Worm (Caenorhabditis elegans): ENCODE data around the gene F09E5.7.

The F09E5.7 gene

ce11 chrII:5334628-5335027, 17.3 kb upstream of the F09E5.7 start (continued):
- TF ChIP-seq crh-2 (tag; optimal IDR thresholded peaks at IDR 0.05) = no peak
- peak in 1 of 2 experiments; percentile 12 for TF ChIP-seq lsy-2 (tag; optimal IDR thresholded peaks at IDR 0.05)
- TF ChIP-seq unc-55 (GFP tag; optimal IDR thresholded peaks at IDR 0.05) = no peak

DNA sequence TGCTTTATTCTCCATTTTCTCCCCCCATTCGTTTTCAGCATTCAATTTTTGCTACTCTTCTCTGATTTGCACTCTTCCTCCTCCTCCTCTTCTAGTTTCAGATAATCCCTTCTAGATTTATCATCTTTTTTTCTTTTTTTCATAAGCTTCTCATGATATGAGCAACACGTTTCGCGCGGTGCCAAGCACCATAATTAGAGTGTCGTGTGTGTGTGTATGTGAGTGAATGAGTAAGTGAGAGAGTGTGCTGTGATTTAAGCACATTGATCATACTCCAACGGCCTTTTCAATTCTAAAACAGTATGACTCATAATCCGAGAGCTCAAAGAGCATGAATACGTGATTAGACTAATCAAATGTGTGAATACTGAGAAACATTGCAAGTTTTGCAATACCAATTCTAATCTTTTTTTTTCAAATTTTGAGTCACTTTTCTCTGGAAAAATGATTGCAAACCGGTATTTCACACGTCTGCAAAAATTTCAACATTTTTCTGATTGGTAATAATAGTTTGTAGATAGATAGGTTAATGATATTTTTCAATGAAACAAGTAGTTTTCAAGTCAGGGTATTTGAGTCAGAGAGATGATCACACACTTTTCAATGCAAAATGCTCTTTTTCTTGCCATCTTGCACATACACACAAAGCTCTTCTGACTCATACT, 16.4 kb upstream of the F09E5.7 start:
- no peak for TF ChIP-seq F13H6.1 (tag; optimal IDR thresholded peaks at IDR 0.05)
- TF ChIP-seq mab-5 (tag; optimal IDR thresholded peaks at IDR 0.05) = peak; percentile 13
- TF ChIP-seq nhr-11 (tag; optimal IDR thresholded peaks at IDR 0.05) = no peak
- TF ChIP-seq nhr-12 (tag; optimal IDR thresholded peaks at IDR 0.05) = no peak
- TF ChIP-seq mdl-1 (tag; optimal IDR thresholded peaks at IDR 0.05) = no peak
- TF ChIP-seq lin-13 (GFP tag; optimal IDR thresholded peaks at IDR 0.05) = no peak
- TF ChIP-seq lsy-2 (tag; optimal IDR thresholded peaks at IDR 0.05) = no peak
- TF ChIP-seq dmd-4 (tag; optimal IDR thresholded peaks at IDR 0.05) = no peak
- no peak for TF ChIP-seq ztf-11 (tag; optimal IDR thresholded peaks at IDR 0.05)
- peak; percentile 41 for TF ChIP-seq fos-1 (tag; optimal IDR thresholded peaks at IDR 0.05)
- TF ChIP-seq gmeb-1 (tag; optimal IDR thresholded peaks at IDR 0.05) = no peak
- no peak for TF ChIP-seq sem-4 (tag; optimal IDR thresholded peaks at IDR 0.05)
- peak; percentile 60 for TF ChIP-seq crh-2 (tag; optimal IDR thresholded peaks at IDR 0.05)
- TF ChIP-seq unc-39 (tag; optimal IDR thresholded peaks at IDR 0.05) = no peak
- TF ChIP-seq ZK546.5 (tag; optimal IDR thresholded peaks at IDR 0.05) = no peak
- TF ChIP-seq R02D3.7 (tag; optimal IDR thresholded peaks at IDR 0.05) = no peak
- no peak for TF ChIP-seq ztf-4 (tag; optimal IDR thresholded peaks at IDR 0.05)
- no peak for TF ChIP-seq ama-1 (optimal IDR thresholded peaks at IDR 0.05)
- no peak for TF ChIP-seq elt-1 (tag; optimal IDR thresholded peaks at IDR 0.05)
- no peak for TF ChIP-seq peb-1 (tag; optimal IDR thresholded peaks at IDR 0.05)
- TF ChIP-seq unc-55 (GFP tag; optimal IDR thresholded peaks at IDR 0.05) = peak; percentile 64
- no peak for TF ChIP-seq lin-11 (tag; optimal IDR thresholded peaks at IDR 0.05)
- no peak for TF ChIP-seq ceh-82 (tag; optimal IDR thresholded peaks at IDR 0.05)
- no peak for TF ChIP-seq skn-1 (tag; optimal IDR thresholded peaks at IDR 0.05)
- TF ChIP-seq nhr-21 (tag; optimal IDR thresholded peaks at IDR 0.05) = peak; percentile 64
- no peak for TF ChIP-seq lin-39 (tag; optimal IDR thresholded peaks at IDR 0.05)
- TF ChIP-seq sma-9 (GFP tag; optimal IDR thresholded peaks at IDR 0.05) = peak; percentile 27
- TF ChIP-seq sma-9 (tag; optimal IDR thresholded peaks at IDR 0.05) = no peak
- TF ChIP-seq egl-27 (tag; optimal IDR thresholded peaks at IDR 0.05) = no peak
- no peak for TF ChIP-seq alr-1 (tag; optimal IDR thresholded peaks at IDR 0.05)

DNA sequence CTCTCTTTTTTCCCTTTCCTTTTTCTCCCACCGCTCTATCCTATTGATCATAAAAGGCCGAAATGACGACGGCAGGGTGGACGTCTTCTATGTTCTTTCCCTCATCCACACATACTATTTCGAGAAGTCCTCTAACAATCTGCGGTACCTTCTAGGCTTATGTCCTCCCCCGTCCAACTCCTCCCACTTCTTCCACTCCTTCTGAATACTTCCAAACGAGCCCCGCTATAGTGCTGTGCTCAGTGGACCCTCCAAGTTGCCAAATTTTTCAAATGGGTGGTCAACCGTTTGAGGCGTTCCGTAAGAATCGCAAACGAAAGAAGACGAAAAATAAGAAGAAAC, 15.9 kb upstream of the F09E5.7 start:
- TF ChIP-seq sem-4 (tag; optimal IDR thresholded peaks at IDR 0.05) (peak; percentile 49), lin-11 (tag; optimal IDR thresholded peaks at IDR 0.05) (peak; percentile 77), mab-5 (tag; optimal IDR thresholded peaks at IDR 0.05) (peak; percentile 42), alr-1 (tag; optimal IDR thresholded peaks at IDR 0.05) (no peak), unc-39 (tag; optimal IDR thresholded peaks at IDR 0.05) (no peak), ceh-82 (tag; optimal IDR thresholded peaks at IDR 0.05) (no peak), nhr-10 (tag; optimal IDR thresholded peaks at IDR 0.05) (no peak), nhr-11 (tag; optimal IDR thresholded peaks at IDR 0.05) (no peak), nhr-129 (tag; optimal IDR thresholded peaks at IDR 0.05) (peak; percentile 79), Y55F3AM.14 (GFP tag; optimal IDR thresholded peaks at IDR 0.05) (peak; percentile 19), R02D3.7 (tag; optimal IDR thresholded peaks at IDR 0.05) (no peak), fos-1 (tag; optimal IDR thresholded peaks at IDR 0.05) (peak; percentile 92), mdl-1 (tag; optimal IDR thresholded peaks at IDR 0.05) (no peak), C34F6.9 (tag; optimal IDR thresholded peaks at IDR 0.05) (peak; percentile 78), elt-1 (tag; optimal IDR thresholded peaks at IDR 0.05) (no peak), F13H6.1 (tag; optimal IDR thresholded peaks at IDR 0.05) (peak; percentile 79), unc-55 (GFP tag; optimal IDR thresholded peaks at IDR 0.05) (peak; percentile 84), egl-27 (tag; optimal IDR thresholded peaks at IDR 0.05) (no peak), lsy-2 (tag; optimal IDR thresholded peaks at IDR 0.05) (peak in 1 of 2 experiments; percentile 60), unc-62 (GFP tag; optimal IDR thresholded peaks at IDR 0.05) (no peak), blmp-1 (tag; optimal IDR thresholded peaks at IDR 0.05; ENCODE audit: insufficient read depth) (peak; percentile 64), nhr-77 (tag; optimal IDR thresholded peaks at IDR 0.05) (no peak), ama-1 (optimal IDR thresholded peaks at IDR 0.05) (peak; percentile 16), nhr-237 (tag; optimal IDR thresholded peaks at IDR 0.05) (no peak), nhr-6 (tag; optimal IDR thresholded peaks at IDR 0.05) (peak; percentile 1), nhr-23 (tag; optimal IDR thresholded peaks at IDR 0.05) (no peak), ztf-1 (GFP tag; conservative IDR thresholded peaks at IDR 0.05) (no peak), zag-1 (tag; optimal IDR thresholded peaks at IDR 0.05) (peak; percentile 61), sma-9 (GFP tag; optimal IDR thresholded peaks at IDR 0.05) (peak; percentile 73), sma-9 (tag; optimal IDR thresholded peaks at IDR 0.05) (no peak), snpc-4 (tag; optimal IDR thresholded peaks at IDR 0.05) (no peak)
